Fruit fly (Drosophila melanogaster): Measurements from ENCODE around the gene MED30.

MED30 gene

dm6 chr3L:613578-614300, 40.1 kb downstream of the MED30 start (continued):
- TF ChIP-seq chif (GFP tag; optimal IDR thresholded peaks at IDR 0.05) (peak; percentile 9 to 79), tio (GFP tag; optimal IDR thresholded peaks at IDR 0.05) (peak; percentile 70), CG6254 (GFP tag; optimal IDR thresholded peaks at IDR 0.05) (peak; percentile 41), dpn (GFP tag; optimal IDR thresholded peaks at IDR 0.05) (peak; percentile 19 to 37), CG11093 (GFP tag; IDR thresholded peaks at IDR 0.05) (no peak), CG3838 (GFP tag; optimal IDR thresholded peaks at IDR 0.05) (no peak), fd3F (GFP tag; optimal IDR thresholded peaks at IDR 0.05) (no peak), her (GFP tag; optimal IDR thresholded peaks at IDR 0.05) (no peak), CG4328 (GFP tag; optimal IDR thresholded peaks at IDR 0.05) (no peak), Sry-β (GFP tag; optimal IDR thresholded peaks at IDR 0.05) (no peak), dm (GFP tag; optimal IDR thresholded peaks at IDR 0.05) (no peak), CG4854 (GFP tag; optimal IDR thresholded peaks at IDR 0.05) (no peak), gsb (GFP tag; IDR thresholded peaks at IDR 0.05) (no peak), lab (GFP tag; optimal IDR thresholded peaks at IDR 0.05) (peak; percentile 16), sr (GFP tag; IDR thresholded peaks at IDR 0.05) (no peak), nmo (GFP tag; optimal IDR thresholded peaks at IDR 0.05) (peak; percentile 47), Opbp (GFP tag; IDR thresholded peaks at IDR 0.05; ENCODE audit: partially characterized antibody) (no peak), Dfd (GFP tag; optimal IDR thresholded peaks at IDR 0.05) (no peak), CG10431 (GFP tag; optimal IDR thresholded peaks at IDR 0.05) (no peak), Eip74EF (GFP tag; optimal IDR thresholded peaks at IDR 0.05) (no peak), H2.0 (GFP tag; IDR thresholded peaks at IDR 0.05) (no peak), Poxn (GFP tag; IDR thresholded peaks at IDR 0.05) (no peak), CG15479 (GFP tag; optimal IDR thresholded peaks at IDR 0.05) (no peak), CG12071 (GFP tag; optimal IDR thresholded peaks at IDR 0.05) (no peak), Dip3 (GFP tag; optimal IDR thresholded peaks at IDR 0.05) (no peak), sens (GFP tag) (peak; percentile 95), lmd (GFP tag; IDR thresholded peaks at IDR 0.05) (peak; percentile 54; the same call in 1 of the 2 replicates), Trl (optimal IDR thresholded peaks at IDR 0.05) (no peak), Trl (GFP tag; optimal IDR thresholded peaks at IDR 0.05) (peak; percentile 25), row (GFP tag; IDR thresholded peaks at IDR 0.05) (peak; percentile 67), btn (GFP tag; optimal IDR thresholded peaks at IDR 0.05) (peak; percentile 36), slp2 (GFP tag; optimal IDR thresholded peaks at IDR 0.05) (no peak), Med (GFP tag) (peak; percentile 66), en (GFP tag; optimal IDR thresholded peaks at IDR 0.05) (no peak), CG1647 (GFP tag; optimal IDR thresholded peaks at IDR 0.05) (no peak), h (optimal IDR thresholded peaks at IDR 0.05) (no peak), CG11560 (tag; IDR thresholded peaks at IDR 0.05) (no peak), amos (GFP tag; IDR thresholded peaks at IDR 0.05; ENCODE audit: partially characterized antibody) (no peak), CG16813 (GFP tag; IDR thresholded peaks at IDR 0.05; ENCODE audit: partially characterized antibody) (no peak), Ets65A (GFP tag) (peak; percentile 85), Atf3 (GFP tag; optimal IDR thresholded peaks at IDR 0.05) (peak; percentile 9), wek (GFP tag; optimal IDR thresholded peaks at IDR 0.05) (no peak), CG7271 (tag; optimal IDR thresholded peaks at IDR 0.05) (peak; percentile 27), fd102C (GFP tag; optimal IDR thresholded peaks at IDR 0.05) (peak; percentile 97), vvl (GFP tag; IDR thresholded peaks at IDR 0.05) (peak; percentile 67; the same call in 1 of the 2 replicates), da (GFP tag; optimal IDR thresholded peaks at IDR 0.05) (no peak), Six4 (GFP tag; optimal IDR thresholded peaks at IDR 0.05) (peak; percentile 27), ap (GFP tag; IDR thresholded peaks at IDR 0.05) (no peak), eve (GFP tag; optimal IDR thresholded peaks at IDR 0.05) (peak in 1 of 2 experiments; percentile 75), slbo (GFP tag; IDR thresholded peaks at IDR 0.05) (0 out of 2 replicates have a peak, but pooled peaks have one; percentile 9), HLHmδ (GFP tag; optimal IDR thresholded peaks at IDR 0.05) (no peak)

Measured in whole organism, embryonic.